Worm (Caenorhabditis elegans) whole organism, midembryonic: Measurements from ENCODE around the gene osm-10.

ENCODE experiments used
- T22C8.4 ChIP-seq: fragments of 200-800 bp; sonication (Bioruptor generic); IDR thresholded peaks from 2 replicates; pipeline ENCODE4 v1.3.6; 2022; ENCODE audit warnings: missing genetic modification characterization, missing compliant biosample characterization
- cog-1 ChIP-seq: sonication (generic microtip); optimal IDR thresholded peaks from 2 replicates; lab custom pipeline; 2016; ENCODE audit warnings: missing genetic modification characterization, missing compliant biosample characterization
- flt-1 ChIP-seq: fragments of 200-800 bp; sonication (Bioruptor generic); IDR thresholded peaks from 2 replicates; pipeline ENCODE4 v1.3.6; 2022; ENCODE audit warnings: missing genetic modification characterization, missing compliant biosample characterization
- klf-2 ChIP-seq: fragments of 200-800 bp; sonication (Bioruptor generic); conservative IDR thresholded peaks from 2 replicates; pipeline ENCODE4 v1.3.6; 2022; ENCODE audit warnings: missing genetic modification reagents, missing genetic modification characterization, missing compliant biosample characterization
- tab-1 ChIP-seq: fragments of 200-800 bp; sonication (Bioruptor generic); IDR thresholded peaks from 2 replicates; pipeline ENCODE4 v1.3.6; 2022; ENCODE audit warnings: missing genetic modification characterization, missing compliant biosample characterization
- ztf-29 ChIP-seq: fragments of 200-800 bp; sonication (Bioruptor generic); IDR thresholded peaks from 2 replicates; pipeline ENCODE4 v1.3.6; 2022; ENCODE audit warnings: missing genetic modification reagents, missing genetic modification characterization, missing compliant biosample characterization

ce11 chrIII:7290462-7290861 is 47.4 kb downstream of the osm-10 start, which contains the start of gene algn-11:
- TF ChIP-seq ztf-29 (no peak), tab-1 (GFP tag; lab: Robert Waterston, UW) (no peak), flt-1 (GFP tag; lab: Robert Waterston, UW) (no peak), klf-2 (GFP tag; lab: Robert Waterston, UW) (no peak), T22C8.4 (GFP tag; lab: Robert Waterston, UW) (no peak), cog-1 (tag; lab: Kevin White, UChicago) (no peak)
